Fruit fly (Drosophila melanogaster): Measurements from ENCODE around the gene Uros1.

Gene Uros1

DNA sequence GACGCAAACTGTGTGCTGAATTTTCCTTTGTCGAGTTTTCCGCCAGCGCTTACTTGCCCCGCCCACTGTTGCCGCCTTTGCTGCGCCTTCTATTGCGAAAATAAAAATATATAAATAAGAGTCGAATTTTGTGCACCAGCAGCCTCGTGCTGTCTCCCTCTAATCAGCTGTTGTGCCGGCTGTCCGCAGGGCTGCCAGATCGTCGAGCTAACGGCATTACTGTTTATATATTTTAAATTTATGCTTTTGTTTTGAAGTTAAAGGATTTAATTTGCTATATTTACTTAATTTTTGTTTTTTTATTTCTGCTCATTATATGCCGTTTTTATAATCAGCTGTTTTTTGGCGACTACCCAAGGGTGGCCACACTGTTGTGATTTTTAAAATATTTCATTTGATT is at the start of gene Uros1:
TSS of gene Uros1 (minus strand) at position 171 of the 400 bp plus-strand sequence.
- TF ChIP-seq CTCF (optimal IDR thresholded peaks at IDR 0.05), result no peak
- no peak for TF ChIP-seq CG8478 (optimal IDR thresholded peaks at IDR 0.05)

DNA sequence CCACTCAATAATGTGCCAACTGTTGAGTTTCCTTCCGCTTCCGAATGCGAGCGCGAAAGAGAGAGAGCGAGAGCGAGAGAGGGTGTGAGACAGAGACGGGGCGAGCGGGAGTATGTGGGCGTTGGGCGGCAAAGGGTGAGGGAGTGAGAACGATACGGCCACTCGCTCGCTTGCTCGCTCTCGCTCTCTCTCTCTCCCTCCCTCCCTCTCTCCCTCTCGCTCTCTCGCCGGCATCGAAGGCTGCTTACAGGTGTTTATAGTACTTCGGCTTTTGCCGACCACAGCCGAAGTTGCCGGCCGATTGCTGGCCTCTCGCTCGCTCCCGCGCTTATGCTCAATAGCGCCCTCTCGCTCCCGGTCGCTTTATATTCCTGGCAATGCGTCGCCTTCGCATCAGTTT is 24.7 kb upstream of the Uros1 start:
- TF ChIP-seq CG8478 (optimal IDR thresholded peaks at IDR 0.05) (no peak), CTCF (optimal IDR thresholded peaks at IDR 0.05) (peak in 1 of 2 experiments; percentile 31)

DNA sequence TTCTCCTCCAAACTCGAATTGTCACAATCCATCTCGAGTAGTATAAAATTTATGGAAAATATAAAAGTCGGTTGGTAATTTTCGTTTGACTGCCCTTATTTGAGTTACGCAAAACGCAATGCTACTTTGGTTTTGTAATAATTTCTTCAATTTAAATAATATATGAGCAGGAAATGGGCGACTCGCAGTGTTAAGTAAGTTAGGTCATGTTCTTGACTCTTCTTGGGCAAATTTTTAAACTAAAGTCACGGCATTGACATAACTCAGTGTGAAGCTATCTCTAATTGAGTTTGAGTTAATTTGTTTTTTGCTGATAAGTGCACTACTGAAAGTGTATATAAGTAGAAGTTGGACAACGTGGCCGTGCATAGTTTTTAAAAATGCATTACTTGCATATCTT is 23.5 kb upstream of the Uros1 start, which contains the start of the genes CG12661 and CG43255:
TSS of gene CG12661 (minus strand) at position 101 of the 400 bp plus-strand sequence.
TSS of gene CG43255 (plus strand) at position 374 of the 400 bp plus-strand sequence.
- TF ChIP-seq CG8478 (optimal IDR thresholded peaks at IDR 0.05), result no peak
- no peak for TF ChIP-seq CTCF (optimal IDR thresholded peaks at IDR 0.05)

DNA sequence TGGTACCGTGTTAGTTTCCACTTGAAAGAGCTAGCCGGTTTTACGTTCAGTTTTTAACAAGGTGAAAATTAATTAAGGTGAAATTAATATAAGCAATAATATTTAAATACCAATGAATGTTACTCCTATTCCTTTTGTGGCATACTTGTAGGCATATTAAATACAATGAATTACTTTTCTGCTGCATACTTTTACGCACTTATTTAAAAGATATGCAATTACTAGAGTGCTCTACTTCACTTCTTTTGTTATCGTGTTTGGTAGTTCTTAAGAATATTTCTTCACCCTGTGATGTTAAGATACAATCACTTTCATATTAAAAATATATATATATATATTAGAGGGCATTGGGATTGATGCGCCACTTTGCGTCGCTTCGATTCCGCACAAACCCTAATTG is 11.8 kb upstream of the Uros1 start:
- TF ChIP-seq CG8478 (optimal IDR thresholded peaks at IDR 0.05) (no peak), CTCF (optimal IDR thresholded peaks at IDR 0.05) (no peak)

DNA sequence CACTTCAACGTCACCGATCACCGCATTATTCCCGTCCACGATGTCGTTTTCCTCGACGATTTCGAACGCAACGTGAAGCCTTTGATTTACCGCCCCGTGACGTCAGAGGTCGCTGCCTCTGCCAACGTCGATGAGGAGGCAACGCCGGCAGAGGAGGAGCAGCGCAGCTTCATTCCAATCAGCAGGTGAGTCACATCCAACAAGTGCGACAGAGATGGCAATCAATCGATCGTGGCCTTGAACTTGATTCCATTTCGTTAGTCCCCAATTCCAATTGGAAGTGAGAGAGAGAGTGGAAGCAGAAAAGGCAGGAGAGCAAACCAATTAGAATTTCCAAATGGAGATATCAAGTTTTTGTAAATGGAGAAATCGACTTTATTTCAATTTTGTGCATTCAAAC is 8.1 kb upstream of the Uros1 start:
- no peak for TF ChIP-seq CTCF (optimal IDR thresholded peaks at IDR 0.05)
- TF ChIP-seq CG8478 (optimal IDR thresholded peaks at IDR 0.05), result no peak

DNA sequence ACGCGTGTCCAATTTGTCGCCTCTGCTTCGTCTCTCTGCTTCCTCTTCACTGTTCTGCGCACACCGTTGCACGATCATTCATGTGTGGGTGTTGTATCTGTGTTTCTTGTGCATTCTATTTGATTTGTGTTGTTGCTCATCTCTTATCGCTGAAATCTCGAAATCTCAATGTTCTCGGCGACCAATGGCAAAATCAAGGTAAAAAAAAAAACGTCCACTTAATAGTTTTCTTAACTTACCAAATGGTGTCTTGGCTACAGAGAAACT is 7.4 kb upstream of the Uros1 start:
- TF ChIP-seq CTCF (optimal IDR thresholded peaks at IDR 0.05) (no peak), CG8478 (optimal IDR thresholded peaks at IDR 0.05) (no peak)

DNA sequence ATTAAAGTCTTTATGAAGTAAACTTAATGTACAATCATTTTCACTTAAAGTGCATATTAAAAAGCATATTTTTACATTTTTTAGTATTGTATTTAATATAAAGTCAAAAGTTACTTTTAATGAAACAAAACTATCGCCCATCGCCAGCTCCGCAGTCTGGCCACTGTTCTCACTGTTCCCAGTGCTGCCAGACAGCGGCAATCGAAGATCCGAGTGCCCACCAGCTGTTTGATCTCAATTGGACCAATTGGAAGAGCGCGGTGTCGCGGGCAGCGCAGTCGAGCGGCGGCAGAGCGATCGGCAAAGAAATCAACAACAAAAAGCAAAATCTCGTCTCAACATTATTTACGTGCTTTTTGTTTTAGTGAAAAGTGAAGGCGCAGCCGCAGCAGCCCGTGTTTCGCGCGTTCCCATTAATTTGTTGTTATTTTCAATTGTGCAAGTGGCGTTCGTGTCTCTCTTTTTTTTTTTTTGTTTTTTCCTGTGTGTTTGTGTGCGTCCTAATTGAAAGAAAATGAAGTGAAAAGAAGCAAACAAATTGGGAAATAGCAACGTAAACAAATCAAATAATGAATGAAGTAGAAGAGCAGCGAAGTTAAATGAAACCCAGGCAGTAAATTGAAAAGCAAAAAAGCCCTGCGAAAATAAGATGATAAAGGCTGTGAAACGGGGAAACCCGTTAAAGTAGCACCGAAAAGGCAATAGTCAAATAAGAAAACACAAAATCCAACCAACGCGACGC is 6.9 kb upstream of the Uros1 start, which contains the start of gene rdgA:
TSS of gene rdgA (plus strand) at position 264 of the 742 bp plus-strand sequence.
- TF ChIP-seq CG8478 (optimal IDR thresholded peaks at IDR 0.05) (no peak), CTCF (optimal IDR thresholded peaks at IDR 0.05) (no peak)

DNA sequence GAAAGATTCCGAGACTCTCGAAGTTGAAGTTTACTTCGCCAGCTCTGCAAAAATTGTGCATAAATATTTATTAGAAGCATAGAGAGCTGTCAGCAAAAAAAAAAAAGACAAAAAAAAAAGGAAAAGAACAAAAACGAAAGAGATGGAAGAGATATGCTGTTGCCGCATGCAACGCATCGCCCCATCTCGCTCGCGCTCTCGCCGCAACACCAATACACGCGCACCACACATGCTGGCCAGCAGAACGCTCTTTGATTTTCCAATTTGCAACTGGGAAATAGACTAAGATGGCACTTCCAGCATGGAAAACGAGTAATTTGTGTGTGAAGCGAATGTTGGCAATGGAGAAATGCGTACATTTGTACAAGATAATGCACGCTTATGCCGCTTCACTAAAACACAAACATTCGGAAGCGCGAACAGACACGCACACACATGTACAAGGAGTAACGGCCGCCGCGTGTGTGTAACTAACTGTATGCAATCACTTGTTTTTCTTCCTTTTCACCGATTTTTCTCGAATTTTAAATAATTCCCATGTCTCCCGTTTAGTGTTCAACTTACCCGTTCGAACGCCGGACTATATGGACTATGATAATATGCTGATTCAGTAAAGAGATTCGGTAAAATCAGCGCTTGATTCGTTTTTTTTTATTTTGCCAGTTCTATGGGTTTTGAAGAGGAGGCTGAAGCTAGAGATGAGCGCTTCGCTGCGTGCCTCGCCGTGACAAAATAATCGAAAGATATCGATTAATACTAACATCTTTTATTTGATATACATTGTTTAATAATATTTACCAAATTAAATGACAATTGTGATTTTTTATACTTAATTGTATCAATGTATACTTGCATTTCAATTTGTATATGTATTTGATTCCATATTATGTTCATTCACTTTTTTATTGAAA is 5.7 kb upstream of the Uros1 start:
- TF ChIP-seq CG8478 (optimal IDR thresholded peaks at IDR 0.05) (no peak), CTCF (optimal IDR thresholded peaks at IDR 0.05) (no peak)

DNA sequence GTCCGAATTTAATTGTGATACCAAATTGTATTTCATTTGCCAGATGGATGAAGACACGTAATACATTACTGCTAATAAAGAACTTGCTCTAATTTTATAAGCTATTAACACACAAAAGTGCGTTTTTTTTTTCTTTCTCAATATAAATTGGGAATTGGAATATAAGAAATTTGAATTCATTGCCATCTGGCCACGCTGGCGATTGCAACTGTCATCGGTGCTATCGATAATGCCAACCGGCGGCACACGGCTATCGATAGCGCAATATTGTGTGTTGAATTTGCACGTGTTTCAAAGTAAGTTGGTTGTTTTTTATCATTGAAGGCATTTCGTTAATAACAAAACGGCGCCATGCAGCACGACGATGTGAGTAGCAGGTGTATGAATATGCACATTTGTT is 1.4 kb upstream of the Uros1 start, which contains the start of gene Rbm13:
TSS of gene Rbm13 (plus strand) at position 253 of the 400 bp plus-strand sequence.
- TF ChIP-seq CTCF (optimal IDR thresholded peaks at IDR 0.05) (no peak), CG8478 (optimal IDR thresholded peaks at IDR 0.05) (no peak)

DNA sequence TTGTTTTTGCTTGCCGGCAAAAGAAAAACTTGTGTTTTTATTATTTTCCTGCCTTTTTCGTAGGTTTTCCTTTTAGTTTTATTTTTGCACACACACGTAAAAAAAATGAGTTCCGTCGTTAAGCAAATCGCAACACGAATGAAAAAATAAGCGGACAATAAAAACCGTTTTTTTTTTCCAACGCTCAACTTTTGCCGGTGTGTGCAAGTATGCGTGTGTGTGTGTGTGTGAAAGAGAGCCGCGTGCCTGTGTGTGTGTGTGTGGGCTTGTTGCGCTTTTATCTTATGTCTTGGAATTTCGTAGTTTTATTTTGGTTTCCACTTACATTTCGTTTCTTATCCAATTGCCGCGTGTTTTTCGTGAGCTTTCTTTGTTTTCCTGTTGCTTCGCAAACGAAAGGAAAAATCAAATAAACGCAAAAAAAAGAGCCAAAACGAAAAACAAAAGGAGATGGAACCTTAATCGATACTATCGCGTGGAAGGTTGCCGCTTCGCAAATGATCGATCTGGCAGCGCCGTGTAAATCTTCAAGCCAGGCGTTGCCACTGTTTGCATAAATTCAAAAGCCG is 2.1 kb downstream of the Uros1 start, which contains the start of gene Moe:
TSS of gene Moe (minus strand) at position 474 of the 569 bp plus-strand sequence.
- TF ChIP-seq CTCF (optimal IDR thresholded peaks at IDR 0.05), result no peak
- no peak for TF ChIP-seq CG8478 (optimal IDR thresholded peaks at IDR 0.05)

DNA sequence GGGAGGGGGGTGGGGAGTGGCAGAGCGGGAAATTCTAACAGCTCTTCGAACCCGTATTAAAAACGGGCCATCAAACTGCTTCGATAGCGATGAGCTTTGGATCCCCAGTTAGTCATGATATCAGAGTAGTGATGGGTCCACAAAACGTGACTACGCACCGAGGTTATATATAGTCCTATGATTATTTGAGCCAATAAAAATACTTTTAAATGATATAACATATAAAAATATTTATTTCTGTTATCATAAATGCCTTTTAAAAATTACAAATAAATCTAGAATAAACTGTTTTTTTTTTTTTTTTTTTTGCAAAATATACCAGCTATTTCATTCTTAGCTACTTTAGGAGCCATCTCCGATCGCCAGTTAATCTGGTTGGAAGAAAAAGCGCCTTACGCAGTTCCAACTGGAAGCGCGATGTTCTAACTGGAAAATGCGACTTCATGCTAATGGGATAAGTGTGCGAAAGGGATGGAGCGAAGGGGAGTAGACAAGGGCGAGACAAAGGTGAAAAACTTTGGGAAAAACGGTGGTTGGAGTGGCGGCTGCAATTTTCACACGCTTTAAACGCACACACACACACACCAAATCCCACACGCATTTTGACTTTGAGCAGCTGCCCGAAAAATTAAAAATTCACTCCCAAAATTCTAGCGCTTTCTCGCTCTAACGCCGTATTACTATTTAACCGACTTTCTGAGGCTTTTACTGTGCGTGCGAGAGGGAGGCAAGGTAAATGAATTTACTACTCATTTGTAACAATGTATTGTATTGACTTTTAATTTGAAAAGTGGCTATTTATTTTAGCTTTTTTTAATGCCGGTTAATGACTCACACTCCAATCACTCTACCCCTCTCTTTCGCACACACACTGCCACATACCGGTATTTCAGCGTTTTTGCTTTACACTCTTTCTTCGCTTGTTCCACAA is 3.0 kb downstream of the Uros1 start:
- TF ChIP-seq CG8478 (optimal IDR thresholded peaks at IDR 0.05) (no peak), CTCF (optimal IDR thresholded peaks at IDR 0.05) (no peak)

DNA sequence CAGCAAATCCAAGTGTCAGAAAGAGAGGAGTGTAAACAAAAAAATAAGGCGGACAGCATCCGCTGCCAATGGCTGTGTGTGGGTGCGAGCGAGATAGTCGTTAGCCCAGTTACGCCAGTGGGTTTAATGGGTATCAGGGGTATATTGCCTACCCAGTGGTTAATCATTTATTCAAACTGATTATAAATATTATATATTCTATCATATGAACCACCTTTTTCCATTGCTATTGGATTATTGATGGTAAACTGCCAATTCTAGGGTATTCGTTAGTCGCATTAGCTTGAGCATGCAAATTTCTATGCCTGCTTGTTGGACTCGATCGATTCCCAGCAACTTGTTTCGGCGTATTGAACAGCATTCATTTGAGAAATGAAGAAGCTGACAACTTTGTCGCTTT is 4.0 kb downstream of the Uros1 start:
- no peak for TF ChIP-seq CTCF (optimal IDR thresholded peaks at IDR 0.05)
- TF ChIP-seq CG8478 (optimal IDR thresholded peaks at IDR 0.05), result no peak

DNA sequence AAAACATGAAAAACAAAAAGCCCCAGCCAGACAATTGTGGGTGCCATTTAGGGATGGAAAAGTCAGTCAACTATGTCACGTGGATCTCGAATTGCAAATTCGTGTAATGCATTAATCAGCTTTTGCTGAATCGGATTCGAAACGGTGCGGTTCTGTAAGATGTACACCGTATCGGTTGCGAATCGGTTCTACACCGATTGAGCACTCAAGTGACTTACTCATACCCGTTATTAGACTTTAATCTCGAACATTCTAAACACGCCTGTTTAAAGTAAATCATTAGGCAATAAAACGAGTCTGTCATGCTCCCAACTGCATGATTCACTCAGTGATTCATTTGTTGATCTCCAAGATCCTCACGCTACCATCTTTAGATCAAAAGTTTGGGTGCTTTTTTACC is 4.7 kb downstream of the Uros1 start:
- TF ChIP-seq CTCF (optimal IDR thresholded peaks at IDR 0.05) (no peak), CG8478 (optimal IDR thresholded peaks at IDR 0.05) (no peak)

DNA sequence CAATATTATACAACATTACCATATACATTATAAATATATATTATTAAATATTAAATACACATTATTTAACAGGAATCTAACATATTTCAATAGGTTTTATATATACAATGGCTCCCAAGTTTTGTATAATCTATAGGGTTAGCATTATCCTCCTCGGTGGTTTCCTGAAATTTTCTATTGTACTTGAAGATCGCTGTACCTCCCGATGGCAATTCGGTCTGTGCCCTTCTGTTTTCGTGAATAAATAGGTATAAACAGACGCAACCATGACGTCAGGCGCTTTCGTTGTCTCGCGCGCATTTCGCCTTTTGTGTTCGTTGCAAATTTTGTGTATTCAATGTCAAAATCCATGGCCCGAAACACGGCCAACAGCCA is 5.1 kb downstream of the Uros1 start:
- TF ChIP-seq CG8478 (optimal IDR thresholded peaks at IDR 0.05) (no peak), CTCF (optimal IDR thresholded peaks at IDR 0.05) (no peak)

Measured in S2 (cell line).